Fruit fly (Drosophila melanogaster) whole organism, prepupa: ENCODE measurements around the gene CG9733.

ENCODE experiments used
- Blimp-1 ChIP-seq: fragments of 200-800 bp; sonication (Bioruptor generic); optimal IDR thresholded peaks from 3 replicates; lab custom pipeline; 2017; ENCODE audit warnings: missing biosample characterization, missing genetic modification characterization, mild to moderate bottlenecking, moderate library complexity, missing genetic modification reagents
- CG16779 ChIP-seq: fragments of 200-800 bp; sonication (Bioruptor generic); optimal IDR thresholded peaks from 3 replicates; lab custom pipeline; 2017; ENCODE audit warnings: missing biosample characterization, mild to moderate bottlenecking, missing genetic modification characterization
- CG3032 ChIP-seq: fragments of 200-800 bp; optimal IDR thresholded peaks from 2 replicates; lab custom pipeline; 2019; ENCODE audit warnings: missing biosample characterization, mild to moderate bottlenecking, missing genetic modification characterization, moderate library complexity
- CG34406 ChIP-seq: fragments of 200-800 bp; sonication (Bioruptor generic); optimal IDR thresholded peaks from 3 replicates; lab custom pipeline; 2016; ENCODE audit warnings: missing biosample characterization, missing genetic modification characterization
- CG6792 ChIP-seq: fragments of 200-800 bp; sonication (Bioruptor generic); optimal IDR thresholded peaks from 3 replicates; lab custom pipeline; 2016; ENCODE audit warnings: missing biosample characterization, missing genetic modification characterization
- CG6854 ChIP-seq: fragments of 200-800 bp; sonication (Bioruptor generic); optimal IDR thresholded peaks from 2 replicates; lab custom pipeline; 2017; ENCODE audit warnings: missing biosample characterization, mild to moderate bottlenecking, missing genetic modification characterization
- Eip75B ChIP-seq: fragments of 200-800 bp; sonication (Bioruptor generic); optimal IDR thresholded peaks from 3 replicates; lab custom pipeline; 2016; ENCODE audit warnings: missing biosample characterization, missing genetic modification characterization
- Hr39 ChIP-seq: fragments of 200-800 bp; sonication (Bioruptor generic); optimal IDR thresholded peaks from 2 replicates; lab custom pipeline; 2016; ENCODE audit warnings: missing biosample characterization, missing genetic modification characterization
- Smox ChIP-seq: fragments of 200-800 bp; sonication (Bioruptor generic); optimal IDR thresholded peaks from 3 replicates; lab custom pipeline; 2016; ENCODE audit warnings: missing biosample characterization, missing genetic modification characterization
- Sox14 ChIP-seq: fragments of 200-800 bp; sonication (Bioruptor generic); optimal IDR thresholded peaks from 3 replicates; lab custom pipeline; 2016; ENCODE audit warnings: missing biosample characterization, missing genetic modification characterization
- acj6 ChIP-seq: fragments of 200-800 bp; sonication (Bioruptor generic); optimal IDR thresholded peaks from 3 replicates; lab custom pipeline; 2016; ENCODE audit warnings: missing biosample characterization, missing genetic modification characterization
- svp ChIP-seq: fragments of 200-800 bp; sonication (Bioruptor generic); peaks from one replicate; lab custom pipeline; 2016; ENCODE audit warnings: missing biosample characterization, missing genetic modification characterization

- peak; percentile 88 for TF ChIP-seq Smox (GFP tag; lab: Kevin White, UChicago)
- TF ChIP-seq svp (GFP tag; lab: Kevin White, UChicago), result peak; percentile 98
- peak; percentile 35 for TF ChIP-seq Blimp-1 (GFP tag; lab: Kevin White, UChicago)
- peak; percentile 91 for TF ChIP-seq CG34406 (GFP tag; lab: Kevin White, UChicago)
- no peak for TF ChIP-seq CG6854 (GFP tag; lab: Kevin White, UChicago)
- peak; percentile 80 for TF ChIP-seq CG3032 (tag; lab: Kevin White, UChicago)
- TF ChIP-seq CG6792, result peak; percentile 91
- TF ChIP-seq Sox14, result peak; percentile 78
- peak; percentile 89 for TF ChIP-seq Eip75B (GFP tag; lab: Kevin White, UChicago)
- TF ChIP-seq CG16779, result peak; percentile 70
- peak; percentile 86 for TF ChIP-seq acj6 (GFP tag; lab: Kevin White, UChicago)
- peak; percentile 79 for TF ChIP-seq Hr39 (GFP tag; lab: Kevin White, UChicago)
Observed at dm6 chr3R:30257588-30257987, 11.1 kb upstream of the CG9733 start.
